Worm (Caenorhabditis elegans) whole organism, L4 larva: ENCODE data around the gene nlp-59.
A peak's percentile ranks its signal among the peaks of the same experiment; 100 is the strongest.

Source experiments
- F10B5.3 ChIP-seq: sonication (generic microtip); optimal IDR thresholded peaks from 2 replicates; lab custom pipeline; 2016; ENCODE audit warnings: mild to moderate bottlenecking, missing genetic modification characterization, missing compliant biosample characterization
- F26F4.8 ChIP-seq: fragments of 200-800 bp; sonication (Bioruptor generic); conservative IDR thresholded peaks from 2 replicates; pipeline ENCODE4 v1.3.6; 2022; ENCODE audit warnings: missing genetic modification characterization, missing compliant biosample characterization
- R02D3.7 ChIP-seq: fragments of 150-350 bp; sonication (generic microtip); optimal IDR thresholded peaks from 3 replicates; lab custom pipeline; 2014; ENCODE audit warnings: missing biosample characterization, missing genetic modification characterization
- Y48G9A.11 ChIP-seq: fragments of 200-800 bp; sonication (Bioruptor generic); IDR thresholded peaks from 2 replicates; pipeline ENCODE4 v1.3.6; 2022; ENCODE audit warnings: missing genetic modification reagents, missing genetic modification characterization, missing compliant biosample characterization
- ZK546.5 ChIP-seq, 2 experiments: sonication (generic microtip); optimal IDR thresholded peaks; 2 replicates each; lab custom pipeline; 2017; ENCODE audit warnings: missing biosample characterization in 2 of 2, missing genetic modification characterization in 2 of 2
- aly-2 ChIP-seq: sonication (generic microtip); optimal IDR thresholded peaks from 2 replicates; lab custom pipeline; 2018; ENCODE audit warnings: missing biosample characterization, missing genetic modification characterization
- ceh-32 ChIP-seq: sonication (generic microtip); optimal IDR thresholded peaks from 2 replicates; lab custom pipeline; 2016; ENCODE audit warnings: mild to moderate bottlenecking, missing genetic modification characterization, missing compliant biosample characterization; ENCODE audit not compliant: poor library complexity
- ceh-44 ChIP-seq: fragments of 200-800 bp; sonication (Bioruptor generic); IDR thresholded peaks from 2 replicates; pipeline ENCODE4 v1.3.6; 2022; ENCODE audit warnings: missing genetic modification reagents, missing genetic modification characterization, missing compliant biosample characterization
- ceh-82 ChIP-seq: sonication (generic microtip); optimal IDR thresholded peaks from 2 replicates; lab custom pipeline; 2017; ENCODE audit warnings: missing biosample characterization, missing genetic modification characterization
- ctbp-1 ChIP-seq: fragments of 200-800 bp; sonication (Bioruptor generic); IDR thresholded peaks from 2 replicates; pipeline ENCODE4 v1.3.6; 2022; ENCODE audit warnings: missing genetic modification reagents, missing genetic modification characterization, missing compliant biosample characterization
- daf-12 ChIP-seq: fragments of 150-350 bp; optimal IDR thresholded peaks from 2 replicates; lab custom pipeline; 2014; ENCODE audit warnings: missing biosample characterization, missing genetic modification reagents, missing genetic modification characterization
- daf-19 ChIP-seq: fragments of 200-800 bp; sonication (Bioruptor generic); conservative IDR thresholded peaks from 2 replicates; pipeline ENCODE4 v1.3.6; 2022; ENCODE audit warnings: missing genetic modification characterization, missing compliant biosample characterization
- dmd-6 ChIP-seq: fragments of 200-800 bp; sonication (Bioruptor generic); IDR thresholded peaks from 2 replicates; pipeline ENCODE4 v1.3.6; 2022; ENCODE audit warnings: missing genetic modification reagents, missing genetic modification characterization, missing compliant biosample characterization
- dmd-9 ChIP-seq: fragments of 200-800 bp; sonication (Bioruptor generic); IDR thresholded peaks from 2 replicates; pipeline ENCODE4 v1.3.6; 2022; ENCODE audit warnings: missing genetic modification reagents, missing genetic modification characterization, missing compliant biosample characterization
- egl-27 ChIP-seq: sonication (generic microtip); optimal IDR thresholded peaks from 3 replicates; lab custom pipeline; 2017; ENCODE audit warnings: missing biosample characterization, missing genetic modification reagents, missing genetic modification characterization
- egl-43 ChIP-seq: fragments of 200-800 bp; sonication (Bioruptor generic); IDR thresholded peaks from 2 replicates; pipeline ENCODE4 v1.3.6; 2022; ENCODE audit warnings: missing genetic modification reagents, missing genetic modification characterization, missing compliant biosample characterization
- fkh-10 ChIP-seq: fragments of 150-350 bp; optimal IDR thresholded peaks from 2 replicates; lab custom pipeline; 2014; ENCODE audit warnings: missing biosample characterization, missing genetic modification reagents, missing genetic modification characterization
- gei-8 ChIP-seq: fragments of 200-800 bp; sonication (Bioruptor generic); optimal IDR thresholded peaks from 2 replicates; lab custom pipeline; 2018; ENCODE audit warnings: mild to moderate bottlenecking, missing genetic modification characterization, missing compliant biosample characterization
- jun-1 ChIP-seq: fragments of 150-350 bp; optimal IDR thresholded peaks from 2 replicates; lab custom pipeline; 2014; ENCODE audit warnings: missing biosample characterization, missing genetic modification reagents, missing genetic modification characterization
- lim-7 ChIP-seq: fragments of 200-800 bp; sonication (Bioruptor generic); IDR thresholded peaks from 2 replicates; pipeline ENCODE4 v1.3.6; 2022; ENCODE audit warnings: missing genetic modification characterization, missing compliant biosample characterization
- lin-13 ChIP-seq: fragments of 150-350 bp; optimal IDR thresholded peaks from 2 replicates; lab custom pipeline; 2014; ENCODE audit warnings: missing biosample characterization, missing genetic modification reagents, missing genetic modification characterization
- lin-29 ChIP-seq: fragments of 200-800 bp; sonication (Bioruptor generic); IDR thresholded peaks from 2 replicates; pipeline ENCODE4 v1.3.6; 2022; ENCODE audit warnings: missing genetic modification reagents, missing genetic modification characterization, missing compliant biosample characterization
- lin-39 ChIP-seq: fragments of 150-350 bp; optimal IDR thresholded peaks from 2 replicates; lab custom pipeline; 2014; ENCODE audit warnings: missing biosample characterization, missing genetic modification reagents, missing genetic modification characterization
- lir-3 ChIP-seq: sonication (generic microtip); optimal IDR thresholded peaks from 2 replicates; lab custom pipeline; 2016; ENCODE audit warnings: mild to moderate bottlenecking, missing genetic modification characterization, missing compliant biosample characterization
- mdl-1 ChIP-seq, 2 experiments: fragments of 150-350 bp in 1 of 2; sonication (generic microtip) in 1 of 2; optimal IDR thresholded peaks; 2 replicates each; lab custom pipeline; 2014 to 2017; ENCODE audit warnings: missing biosample characterization in 2 of 2, missing genetic modification characterization in 2 of 2
- mes-2 ChIP-seq: sonication (generic microtip); optimal IDR thresholded peaks from 2 replicates; lab custom pipeline; 2016; ENCODE audit warnings: missing genotype, mild to moderate bottlenecking, missing genetic modification characterization, missing compliant biosample characterization; ENCODE audit not compliant: poor library complexity, severe bottlenecking
- nhr-11 ChIP-seq: fragments of 150-350 bp; optimal IDR thresholded peaks from 2 replicates; lab custom pipeline; 2014; ENCODE audit warnings: missing biosample characterization, missing genetic modification characterization
- nhr-111 ChIP-seq: fragments of 200-800 bp; sonication (Bioruptor generic); optimal IDR thresholded peaks from 2 replicates; lab custom pipeline; 2018; ENCODE audit warnings: mild to moderate bottlenecking, missing genetic modification characterization, missing compliant biosample characterization
- nhr-237 ChIP-seq: sonication (generic microtip); optimal IDR thresholded peaks from 2 replicates; lab custom pipeline; 2017; ENCODE audit warnings: missing biosample characterization, missing genetic modification characterization
- nhr-41 ChIP-seq: fragments of 200-800 bp; sonication (Bioruptor generic); IDR thresholded peaks from 2 replicates; pipeline ENCODE4 v1.3.6; 2022; ENCODE audit warnings: missing genetic modification reagents, missing genetic modification characterization, missing compliant biosample characterization
- nhr-42 ChIP-seq: fragments of 200-800 bp; sonication (Bioruptor generic); IDR thresholded peaks from 2 replicates; pipeline ENCODE4 v1.3.6; 2022; ENCODE audit warnings: missing genetic modification characterization, missing compliant biosample characterization
- nhr-48 ChIP-seq: sonication (generic microtip); optimal IDR thresholded peaks from 2 replicates; lab custom pipeline; 2016; ENCODE audit warnings: mild to moderate bottlenecking, missing genetic modification characterization, missing compliant biosample characterization
- nhr-6 ChIP-seq: fragments of 150-350 bp; optimal IDR thresholded peaks from 2 replicates; lab custom pipeline; 2014; ENCODE audit warnings: missing biosample characterization, missing genetic modification characterization
- nhr-76 ChIP-seq: fragments of 150-350 bp; optimal IDR thresholded peaks from 2 replicates; lab custom pipeline; 2014; ENCODE audit warnings: missing biosample characterization, missing genetic modification characterization
- nhr-77 ChIP-seq: fragments of 150-350 bp; optimal IDR thresholded peaks from 2 replicates; lab custom pipeline; 2014; ENCODE audit warnings: missing biosample characterization, missing genetic modification characterization
- pha-4 ChIP-seq, 2 experiments: fragments of 150-350 bp in 1 of 2; fragments of 200-800 bp in 1 of 2; sonication (Bioruptor generic) in 1 of 2; IDR thresholded peaks in 1 of 2; optimal IDR thresholded peaks in 1 of 2; 2 replicates each; pipeline versions ENCODE4 v1.3.6 to Lab custom; 2014 to 2022; ENCODE audit warnings: missing genetic modification characterization in 2 of 2, missing genetic modification reagents in 2 of 2, missing biosample characterization in 1 of 2, missing compliant biosample characterization in 1 of 2
- rbr-2 ChIP-seq: sonication (generic microtip); optimal IDR thresholded peaks from 2 replicates; lab custom pipeline; 2016; ENCODE audit warnings: missing genotype, missing genetic modification characterization, missing compliant biosample characterization
- sdz-12 ChIP-seq: fragments of 200-800 bp; sonication (Bioruptor generic); optimal IDR thresholded peaks from 2 replicates; lab custom pipeline; 2018; ENCODE audit warnings: mild to moderate bottlenecking, missing genetic modification characterization, missing compliant biosample characterization
- set-16 ChIP-seq: fragments of 200-800 bp; sonication (Bioruptor generic); IDR thresholded peaks from 2 replicates; pipeline ENCODE4 v1.3.6; 2022; ENCODE audit warnings: missing genetic modification reagents, missing genetic modification characterization, missing compliant biosample characterization
- skn-1 ChIP-seq: fragments of 150-350 bp; optimal IDR thresholded peaks from 2 replicates; lab custom pipeline; 2014; ENCODE audit warnings: missing biosample characterization, missing genetic modification characterization
- snpc-1.2 ChIP-seq: fragments of 200-800 bp; sonication (Bioruptor generic); IDR thresholded peaks from 2 replicates; pipeline ENCODE4 v1.3.6; 2022; ENCODE audit warnings: missing genetic modification reagents, missing genetic modification characterization, missing compliant biosample characterization
- spr-1 ChIP-seq: sonication (generic microtip); optimal IDR thresholded peaks from 2 replicates; lab custom pipeline; 2016; ENCODE audit warnings: mild to moderate bottlenecking, missing genetic modification characterization, missing compliant biosample characterization
- spr-3 ChIP-seq: fragments of 200-800 bp; sonication (Bioruptor generic); optimal IDR thresholded peaks from 2 replicates; lab custom pipeline; 2018; ENCODE audit warnings: mild to moderate bottlenecking, missing genetic modification characterization, missing compliant biosample characterization
- tra-1 ChIP-seq: fragments of 200-800 bp; sonication (Bioruptor generic); IDR thresholded peaks from 2 replicates; pipeline ENCODE4 v1.3.6; 2022; ENCODE audit warnings: missing genetic modification reagents, missing genetic modification characterization, missing compliant biosample characterization
- unc-130 ChIP-seq: sonication (generic microtip); optimal IDR thresholded peaks from 2 replicates; lab custom pipeline; 2016; ENCODE audit warnings: missing genetic modification reagents, missing genetic modification characterization, missing compliant biosample characterization
- vab-7 ChIP-seq: fragments of 200-800 bp; sonication (Bioruptor generic); IDR thresholded peaks from 2 replicates; pipeline ENCODE4 v1.3.6; 2022; ENCODE audit warnings: missing genetic modification reagents, missing genetic modification characterization, missing compliant biosample characterization
- zag-1 ChIP-seq: fragments of 150-350 bp; optimal IDR thresholded peaks from 2 replicates; lab custom pipeline; 2014; ENCODE audit warnings: missing biosample characterization, missing genetic modification characterization
- zfp-2 ChIP-seq: sonication (generic microtip); optimal IDR thresholded peaks from 2 replicates; lab custom pipeline; 2016; ENCODE audit warnings: mild to moderate bottlenecking, missing genetic modification characterization, missing compliant biosample characterization
- zfp-3 ChIP-seq: fragments of 200-800 bp; sonication (Bioruptor generic); conservative IDR thresholded peaks from 2 replicates; pipeline ENCODE4 v1.3.6; 2022; ENCODE audit warnings: missing genetic modification reagents, missing genetic modification characterization, missing compliant biosample characterization
- zip-2 ChIP-seq: fragments of 150-350 bp; optimal IDR thresholded peaks from 2 replicates; lab custom pipeline; 2014; ENCODE audit warnings: missing biosample characterization, missing genetic modification characterization

Gene nlp-59

DNA sequence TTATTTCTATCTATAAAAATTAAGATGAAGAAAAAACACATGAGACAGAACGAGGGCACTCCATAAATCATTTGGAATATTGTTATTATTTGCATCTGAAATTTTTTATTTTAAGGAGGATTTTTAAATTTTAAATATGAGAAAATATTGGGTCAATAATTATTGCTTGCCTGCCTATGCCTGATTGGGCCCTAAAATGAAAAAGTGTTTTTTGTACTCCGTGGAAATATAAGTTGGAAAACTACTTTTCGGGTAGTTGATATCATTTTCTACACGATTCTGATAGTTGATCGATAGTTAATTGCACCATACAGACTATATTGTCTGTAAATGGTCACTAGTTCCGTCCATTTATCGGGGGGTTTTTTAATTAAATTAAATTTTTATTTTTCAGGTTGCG, 43.0 kb upstream of the nlp-59 start, which contains the start of gene srg-55:
Gene srg-55 (minus strand): TSS at position 101 of the 400 bp plus-strand sequence.
- TF ChIP-seq ceh-82 (tag; lab: Kevin White, UChicago) = no peak
- no peak for TF ChIP-seq lin-29
- no peak for TF ChIP-seq lin-39 (tag; lab: Kevin White, UChicago)
- no peak for TF ChIP-seq ceh-32 (tag; lab: Kevin White, UChicago)
- TF ChIP-seq dmd-9 (GFP tag; lab: Robert Waterston, UW) = no peak
- TF ChIP-seq nhr-6 (tag; lab: Kevin White, UChicago) = no peak
- no peak for TF ChIP-seq nhr-48 (tag; lab: Kevin White, UChicago)
- TF ChIP-seq nhr-11 (tag; lab: Kevin White, UChicago) = no peak
- no peak for TF ChIP-seq dmd-6 (GFP tag; lab: Robert Waterston, UW)
- TF ChIP-seq nhr-41 (GFP tag; lab: Robert Waterston, UW) = no peak
- no peak for TF ChIP-seq egl-27 (tag; lab: Kevin White, UChicago)
- no peak for TF ChIP-seq daf-19 (GFP tag; lab: Robert Waterston, UW)
- no peak for TF ChIP-seq zip-2
- TF ChIP-seq nhr-76 (tag; lab: Kevin White, UChicago) = no peak
- TF ChIP-seq snpc-1.2 (GFP tag; lab: Robert Waterston, UW) = no peak
- no peak for TF ChIP-seq vab-7
- no peak for TF ChIP-seq R02D3.7 (tag; lab: Kevin White, UChicago)
- no peak for TF ChIP-seq zag-1
- TF ChIP-seq nhr-42 (GFP tag; lab: Robert Waterston, UW) = no peak

DNA sequence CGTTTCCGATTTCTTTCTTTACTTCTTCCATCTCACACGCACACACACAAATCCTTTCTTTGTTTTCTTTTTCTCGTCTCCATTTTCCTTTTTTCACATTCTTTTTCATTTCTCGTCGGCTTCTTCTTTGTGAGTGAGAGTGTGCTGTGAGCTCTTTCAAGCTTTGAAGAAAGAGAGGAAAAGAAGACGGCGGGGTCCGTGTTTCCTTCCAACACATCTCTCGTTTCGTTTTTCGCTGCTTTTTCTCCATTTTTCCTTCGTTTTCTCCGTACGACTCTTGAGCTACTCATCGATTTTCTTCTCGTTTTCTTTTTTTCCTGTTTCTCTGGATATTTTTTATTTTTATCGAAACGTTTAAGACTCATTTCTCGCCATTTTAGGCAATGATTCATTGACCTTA, 41.1 kb upstream of the nlp-59 start:
- no peak for TF ChIP-seq lin-29
- TF ChIP-seq skn-1 (tag; lab: Kevin White, UChicago) = no peak
- no peak for TF ChIP-seq lim-7 (GFP tag; lab: Robert Waterston, UW)
- TF ChIP-seq lir-3 (tag; lab: Kevin White, UChicago) = no peak
- TF ChIP-seq set-16 = no peak
- no peak for TF ChIP-seq daf-12
- TF ChIP-seq F10B5.3 (tag; lab: Kevin White, UChicago) = no peak
- TF ChIP-seq ceh-32 (tag; lab: Kevin White, UChicago) = no peak
- no peak for TF ChIP-seq jun-1 (tag; lab: Kevin White, UChicago)
- no peak for TF ChIP-seq Y48G9A.11 (GFP tag; lab: Robert Waterston, UW)
- no peak for TF ChIP-seq spr-1
- TF ChIP-seq F26F4.8 (GFP tag; lab: Robert Waterston, UW) = no peak
- TF ChIP-seq tra-1 (GFP tag; lab: Robert Waterston, UW) = no peak
- no peak for TF ChIP-seq nhr-111 (GFP tag; lab: Kevin White, UChicago)
- TF ChIP-seq nhr-77 (tag; lab: Kevin White, UChicago) = no peak
- no peak for TF ChIP-seq zip-2
- TF ChIP-seq unc-130 = no peak
- no peak for TF ChIP-seq zfp-3
- TF ChIP-seq aly-2 = no peak
- no peak for TF ChIP-seq sdz-12
- TF ChIP-seq rbr-2 = peak; percentile 37
- 0 out of 2 replicates have a peak, but pooled peaks have one; percentile 17 for TF ChIP-seq ctbp-1
- no peak for TF ChIP-seq lin-13 (GFP tag; lab: Kevin White, UChicago)
- peak in 1 of 2 experiments; percentile 33 for TF ChIP-seq mdl-1 (tag; optimal IDR thresholded peaks at IDR 0.05; lab: Kevin White, UChicago)
- no peak for TF ChIP-seq gei-8
- no peak for TF ChIP-seq egl-43 (GFP tag; lab: Robert Waterston, UW)
- TF ChIP-seq spr-3 (GFP tag; lab: Kevin White, UChicago) = no peak
- TF ChIP-seq nhr-237 = no peak
- no peak for TF ChIP-seq zfp-2 (tag; lab: Kevin White, UChicago)
- TF ChIP-seq ceh-44 (GFP tag; lab: Robert Waterston, UW) = no peak
- peak; percentile 79 for TF ChIP-seq fkh-10
- TF ChIP-seq lin-39 (tag; lab: Kevin White, UChicago) = no peak
- no peak for TF ChIP-seq ZK546.5 (tag; optimal IDR thresholded peaks at IDR 0.05; lab: Kevin White, UChicago)
- no peak for TF ChIP-seq mes-2 (tag; lab: Kevin White, UChicago)
- no peak for TF ChIP-seq pha-4 (GFP tag; IDR thresholded peaks at IDR 0.05; lab: Robert Waterston, UW)
- TF ChIP-seq pha-4 (tag; optimal IDR thresholded peaks at IDR 0.05; lab: Kevin White, UChicago) = no peak
- TF ChIP-seq snpc-1.2 (GFP tag; lab: Robert Waterston, UW) = no peak
